Worm (Caenorhabditis elegans): Measurements from ENCODE around the gene mth-2.

The mth-2 gene

DNA sequence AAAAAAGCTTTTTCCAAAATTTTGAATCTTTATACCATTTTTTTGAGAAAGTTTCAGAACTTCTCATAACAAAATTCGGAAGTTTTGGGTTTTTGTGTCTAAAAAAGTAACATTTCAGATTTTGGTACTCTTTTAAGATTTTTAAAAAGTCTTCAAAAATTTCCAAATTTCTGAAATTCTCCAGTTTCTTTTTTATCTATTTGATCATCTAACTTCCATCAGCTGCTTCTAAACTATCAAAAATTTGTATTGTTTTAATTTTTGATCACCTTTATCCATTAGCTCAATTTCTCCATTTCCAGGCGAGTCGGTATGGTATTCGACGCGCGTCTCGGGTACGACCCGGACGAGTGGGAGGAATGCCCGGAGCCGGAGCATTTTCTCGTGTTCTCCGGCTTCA is 7.8 kb downstream of the mth-2 start, which contains the start of gene cpna-1:
TSS of gene cpna-1 (plus strand) at position 301 of the 400 bp plus-strand sequence.
- no peak for TF ChIP-seq aly-1 (tag; optimal IDR thresholded peaks at IDR 0.05)
- TF ChIP-seq B0310.2 (tag; optimal IDR thresholded peaks at IDR 0.05) = no peak
- no peak for TF ChIP-seq ama-1 (optimal IDR thresholded peaks at IDR 0.05)
- TF ChIP-seq F13C5.2 (tag; optimal IDR thresholded peaks at IDR 0.05) = no peak
- TF ChIP-seq scrt-1 (GFP tag; IDR thresholded peaks at IDR 0.05) = no peak
- no peak for TF ChIP-seq tbx-37 (GFP tag; conservative IDR thresholded peaks at IDR 0.05)

DNA sequence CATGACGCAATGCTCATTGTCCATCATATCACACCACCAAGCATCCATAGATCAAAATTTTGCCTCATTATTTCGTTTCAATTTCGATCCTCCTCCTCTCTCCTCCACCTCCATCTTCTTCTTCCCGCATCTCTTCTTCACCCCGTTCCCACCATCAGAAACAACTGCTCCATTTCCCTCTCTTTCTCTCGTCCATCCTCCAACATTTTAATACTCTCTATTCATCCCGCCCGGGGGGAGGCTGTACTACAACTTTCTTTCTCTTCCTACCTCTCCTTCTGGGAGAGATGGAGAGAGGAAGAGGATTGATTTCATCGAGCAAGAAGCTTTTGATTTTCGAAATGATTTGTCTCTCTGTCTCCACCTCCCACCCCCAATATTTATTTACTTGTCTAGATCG is 10.1 kb downstream of the mth-2 start:
- TF ChIP-seq tbx-37 (GFP tag; conservative IDR thresholded peaks at IDR 0.05) (no peak), B0310.2 (tag; optimal IDR thresholded peaks at IDR 0.05) (no peak), ama-1 (optimal IDR thresholded peaks at IDR 0.05) (no peak)

DNA sequence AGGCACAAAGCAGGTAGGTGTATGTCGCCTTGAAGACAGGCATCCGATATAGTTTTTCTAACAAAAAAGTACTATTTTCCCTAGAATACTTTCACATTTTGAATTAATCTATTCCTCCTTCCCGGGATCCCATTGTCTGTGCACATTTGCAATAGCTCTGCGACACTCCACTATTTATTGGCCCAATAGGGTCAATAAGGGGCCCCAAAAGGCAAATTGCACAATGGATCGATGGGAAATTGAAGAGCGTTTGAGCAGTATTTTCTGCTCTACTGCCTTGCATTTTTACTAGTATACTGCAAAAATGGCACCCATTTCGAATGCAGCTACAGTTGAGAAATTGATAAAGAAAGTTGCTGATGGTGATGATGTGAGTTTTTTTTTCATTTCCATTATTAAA is 11.8 kb downstream of the mth-2 start, which contains the start of gene R03H10.11:
TSS of gene R03H10.11 (plus strand) at position 301 of the 400 bp plus-strand sequence.
- TF ChIP-seq hmg-4 (GFP tag; optimal IDR thresholded peaks at IDR 0.05) (no peak), tra-4 (tag; optimal IDR thresholded peaks at IDR 0.05) (no peak), ceh-36 (tag; optimal IDR thresholded peaks at IDR 0.05) (no peak), flt-1 (GFP tag; IDR thresholded peaks at IDR 0.05) (no peak), B0310.2 (tag; optimal IDR thresholded peaks at IDR 0.05) (no peak), ceh-13 (GFP tag; optimal IDR thresholded peaks at IDR 0.05) (no peak), aly-1 (tag; optimal IDR thresholded peaks at IDR 0.05) (no peak), hnd-1 (tag; optimal IDR thresholded peaks at IDR 0.05) (no peak), ets-7 (tag; optimal IDR thresholded peaks at IDR 0.05) (no peak), tbx-37 (GFP tag; conservative IDR thresholded peaks at IDR 0.05) (no peak), hmbx-1 (tag; optimal IDR thresholded peaks at IDR 0.05) (no peak), sea-1 (GFP tag; conservative IDR thresholded peaks at IDR 0.05) (no peak), ama-1 (optimal IDR thresholded peaks at IDR 0.05) (no peak), F13C5.2 (tag; optimal IDR thresholded peaks at IDR 0.05) (no peak), scrt-1 (GFP tag; IDR thresholded peaks at IDR 0.05) (no peak), tbx-11 (GFP tag; IDR thresholded peaks at IDR 0.05) (no peak)

- TF ChIP-seq tbx-37 (GFP tag; conservative IDR thresholded peaks at IDR 0.05) (no peak), flt-1 (GFP tag; IDR thresholded peaks at IDR 0.05) (no peak), tbx-11 (GFP tag; IDR thresholded peaks at IDR 0.05) (no peak), scrt-1 (GFP tag; IDR thresholded peaks at IDR 0.05) (no peak), ama-1 (optimal IDR thresholded peaks at IDR 0.05) (no peak), pes-1 (GFP tag; IDR thresholded peaks at IDR 0.05) (no peak), aly-1 (tag; optimal IDR thresholded peaks at IDR 0.05) (no peak), hmg-4 (GFP tag; optimal IDR thresholded peaks at IDR 0.05) (no peak), B0310.2 (tag; optimal IDR thresholded peaks at IDR 0.05) (no peak), ceh-13 (GFP tag; optimal IDR thresholded peaks at IDR 0.05) (no peak), hmbx-1 (tag; optimal IDR thresholded peaks at IDR 0.05) (no peak), tra-4 (tag; optimal IDR thresholded peaks at IDR 0.05) (no peak), hnd-1 (tag; optimal IDR thresholded peaks at IDR 0.05) (no peak), F13C5.2 (tag; optimal IDR thresholded peaks at IDR 0.05) (no peak), ets-7 (tag; optimal IDR thresholded peaks at IDR 0.05) (no peak), ceh-36 (tag; optimal IDR thresholded peaks at IDR 0.05) (no peak), sea-1 (GFP tag; conservative IDR thresholded peaks at IDR 0.05) (no peak)
These were observed 14.2 kb downstream of the mth-2 start, which contains the start of gene R03H10.1 for ce11 chrII:4179897-4180296. TSS of gene R03H10.1 (plus strand) at chrII:4180248.

DNA sequence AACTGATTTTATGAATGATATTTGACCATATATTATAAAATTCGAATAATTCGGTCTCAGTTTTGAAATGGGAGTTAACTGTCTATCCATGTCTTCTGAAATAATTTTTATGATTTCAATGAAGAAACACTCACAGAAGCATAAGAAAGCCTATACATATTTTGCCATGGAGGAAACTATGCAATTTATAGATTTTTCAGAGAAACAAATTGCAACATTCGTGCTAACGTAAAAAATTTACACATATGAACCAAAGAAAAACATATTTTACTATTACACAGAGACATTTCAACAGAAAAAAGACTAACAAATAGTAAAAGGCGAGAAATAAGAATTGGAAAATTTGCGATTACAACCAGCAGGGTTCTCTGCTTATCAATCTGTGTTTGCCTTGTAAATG is 15.3 kb downstream of the mth-2 start, which contains the start of gene R03H10.7:
TSS of gene R03H10.7 (minus strand) at position 101 of the 400 bp plus-strand sequence.
- TF ChIP-seq ets-7 (tag; optimal IDR thresholded peaks at IDR 0.05) = no peak
- TF ChIP-seq hmg-4 (GFP tag; optimal IDR thresholded peaks at IDR 0.05) = no peak
- no peak for TF ChIP-seq sea-1 (GFP tag; conservative IDR thresholded peaks at IDR 0.05)
- no peak for TF ChIP-seq tbx-11 (GFP tag; IDR thresholded peaks at IDR 0.05)
- TF ChIP-seq ama-1 (optimal IDR thresholded peaks at IDR 0.05) = no peak

DNA sequence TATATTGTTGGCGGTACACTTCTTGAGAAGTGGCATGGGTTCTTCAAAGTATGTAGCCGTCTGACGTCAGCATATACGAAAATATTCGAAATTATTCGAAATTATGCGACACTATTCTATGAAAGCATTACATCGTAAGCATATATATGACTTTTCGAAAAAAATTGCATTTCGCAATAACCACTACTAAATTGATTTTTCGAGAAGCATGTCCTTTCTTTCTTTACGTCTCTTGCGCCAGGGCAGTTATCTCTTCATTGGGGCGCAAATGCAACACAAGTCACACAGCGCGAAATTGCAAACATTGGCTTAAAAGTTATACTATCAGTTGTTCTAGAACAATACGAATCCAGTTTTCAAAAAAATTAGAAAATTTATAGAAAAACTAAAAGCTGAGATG is 20.3 kb downstream of the mth-2 start:
- TF ChIP-seq flt-1 (GFP tag; IDR thresholded peaks at IDR 0.05) (no peak), F13C5.2 (tag; optimal IDR thresholded peaks at IDR 0.05) (no peak), B0310.2 (tag; optimal IDR thresholded peaks at IDR 0.05) (no peak), tbx-37 (GFP tag; conservative IDR thresholded peaks at IDR 0.05) (no peak), ama-1 (optimal IDR thresholded peaks at IDR 0.05) (no peak), sea-1 (GFP tag; conservative IDR thresholded peaks at IDR 0.05) (no peak), hmbx-1 (tag; optimal IDR thresholded peaks at IDR 0.05) (no peak), ets-7 (tag; optimal IDR thresholded peaks at IDR 0.05) (no peak), ceh-36 (tag; optimal IDR thresholded peaks at IDR 0.05) (no peak)

- TF ChIP-seq tra-4 (tag; optimal IDR thresholded peaks at IDR 0.05) (no peak), tbx-37 (GFP tag; conservative IDR thresholded peaks at IDR 0.05) (no peak), scrt-1 (GFP tag; IDR thresholded peaks at IDR 0.05) (no peak), flt-1 (GFP tag; IDR thresholded peaks at IDR 0.05) (no peak), ceh-13 (GFP tag; optimal IDR thresholded peaks at IDR 0.05) (no peak), B0310.2 (tag; optimal IDR thresholded peaks at IDR 0.05) (no peak), ets-7 (tag; optimal IDR thresholded peaks at IDR 0.05) (no peak), F13C5.2 (tag; optimal IDR thresholded peaks at IDR 0.05) (no peak), hmg-4 (GFP tag; optimal IDR thresholded peaks at IDR 0.05) (no peak), tbx-11 (GFP tag; IDR thresholded peaks at IDR 0.05) (no peak), hnd-1 (tag; optimal IDR thresholded peaks at IDR 0.05) (no peak), sea-1 (GFP tag; conservative IDR thresholded peaks at IDR 0.05) (no peak), hmbx-1 (tag; optimal IDR thresholded peaks at IDR 0.05) (no peak), ama-1 (optimal IDR thresholded peaks at IDR 0.05) (no peak), pes-1 (GFP tag; IDR thresholded peaks at IDR 0.05) (no peak), aly-1 (tag; optimal IDR thresholded peaks at IDR 0.05) (no peak), ceh-36 (tag; optimal IDR thresholded peaks at IDR 0.05) (no peak)
These were observed 20.7 kb downstream of the mth-2 start, which contains the start of gene R03H10.6 for ce11 chrII:4173398-4173797. TSS of gene R03H10.6 (minus strand) at chrII:4173498.

ce11 chrII:4170508-4170907 is 23.6 kb downstream of the mth-2 start, which contains the start of gene R03H10.5:
TSS of gene R03H10.5 (minus strand) at chrII:4170608.
- TF ChIP-seq flt-1 (GFP tag; IDR thresholded peaks at IDR 0.05) (no peak), aly-1 (tag; optimal IDR thresholded peaks at IDR 0.05) (no peak), sea-1 (GFP tag; conservative IDR thresholded peaks at IDR 0.05) (no peak), ceh-13 (GFP tag; optimal IDR thresholded peaks at IDR 0.05) (no peak), pes-1 (GFP tag; IDR thresholded peaks at IDR 0.05) (no peak), hmbx-1 (tag; optimal IDR thresholded peaks at IDR 0.05) (no peak), scrt-1 (GFP tag; IDR thresholded peaks at IDR 0.05) (no peak), ceh-36 (tag; optimal IDR thresholded peaks at IDR 0.05) (no peak), tbx-37 (GFP tag; conservative IDR thresholded peaks at IDR 0.05) (no peak), F13C5.2 (tag; optimal IDR thresholded peaks at IDR 0.05) (no peak), ets-7 (tag; optimal IDR thresholded peaks at IDR 0.05) (no peak), B0310.2 (tag; optimal IDR thresholded peaks at IDR 0.05) (no peak), tra-4 (tag; optimal IDR thresholded peaks at IDR 0.05) (no peak)

Data from whole organism, early embryonic.